Worm (Caenorhabditis elegans) whole organism, L3 larva: ENCODE data around the gene tag-342.
A peak's percentile ranks its signal among the peaks of the same experiment; 100 is the strongest.

Experiments used
- R02D3.7 ChIP-seq: fragments of 150-350 bp; optimal IDR thresholded peaks from 2 replicates; lab custom pipeline; 2014; ENCODE audit warnings: missing biosample characterization, missing genetic modification characterization
- ZK546.5 ChIP-seq: sonication (generic microtip); optimal IDR thresholded peaks from 2 replicates; lab custom pipeline; 2017; ENCODE audit warnings: missing biosample characterization, missing genetic modification characterization
- aly-2 ChIP-seq: fragments of 150-350 bp; optimal IDR thresholded peaks from 2 replicates; lab custom pipeline; 2014; ENCODE audit warnings: missing biosample characterization, missing genetic modification characterization
- ama-1 ChIP-seq: fragments of 150-350 bp; optimal IDR thresholded peaks from 2 replicates; lab custom pipeline; 2018
- ceh-16 ChIP-seq: sonication (generic microtip); optimal IDR thresholded peaks from 2 replicates; lab custom pipeline; 2017; ENCODE audit warnings: missing biosample characterization, missing genetic modification characterization
- ceh-28 ChIP-seq: fragments of 150-350 bp; optimal IDR thresholded peaks from 2 replicates; lab custom pipeline; 2014; ENCODE audit warnings: missing biosample characterization, missing genetic modification reagents, missing genetic modification characterization
- ceh-82 ChIP-seq: fragments of 150-350 bp; optimal IDR thresholded peaks from 2 replicates; lab custom pipeline; 2014; ENCODE audit warnings: missing biosample characterization, missing genetic modification characterization
- ceh-9 ChIP-seq: sonication (generic microtip); optimal IDR thresholded peaks from 2 replicates; lab custom pipeline; 2018; ENCODE audit warnings: missing biosample characterization, missing genetic modification characterization
- daf-12 ChIP-seq: fragments of 150-350 bp; optimal IDR thresholded peaks from 2 replicates; lab custom pipeline; 2014; ENCODE audit warnings: missing biosample characterization, missing genetic modification reagents, missing genetic modification characterization
- egl-27 ChIP-seq: sonication (generic microtip); optimal IDR thresholded peaks from 4 replicates; lab custom pipeline; 2017; ENCODE audit warnings: missing biosample characterization, missing genetic modification reagents, missing genetic modification characterization
- egl-5 ChIP-seq: fragments of 150-350 bp; optimal IDR thresholded peaks from 2 replicates; lab custom pipeline; 2017; ENCODE audit warnings: missing biosample characterization, missing genetic modification reagents, missing genetic modification characterization, inconsistent platforms
- elt-1 ChIP-seq: fragments of 150-350 bp; optimal IDR thresholded peaks from 2 replicates; lab custom pipeline; 2014; ENCODE audit warnings: missing biosample characterization, missing genetic modification characterization
- elt-2 ChIP-seq: sonication (generic microtip); optimal IDR thresholded peaks from 2 replicates; lab custom pipeline; 2016; ENCODE audit warnings: missing genetic modification reagents, mild to moderate bottlenecking, missing genetic modification characterization, missing compliant biosample characterization
- elt-3 ChIP-seq, 3 experiments: fragments of 150-350 bp in 1 of 3; sonication (generic microtip) in 2 of 3; optimal IDR thresholded peaks; 2 replicates in 2 of 3; 4 replicates in 1 of 3; lab custom pipeline; 2014 to 2017; ENCODE audit warnings: missing biosample characterization in 3 of 3, missing genetic modification characterization in 3 of 3
- eor-1 ChIP-seq, 2 experiments: fragments of 150-350 bp; optimal IDR thresholded peaks; 2 replicates each; lab custom pipeline; 2014 to 2018; ENCODE audit warnings: missing biosample characterization in 2 of 2, missing genetic modification characterization in 2 of 2
- fkh-10 ChIP-seq: sonication (generic microtip); optimal IDR thresholded peaks from 2 replicates; lab custom pipeline; 2017; ENCODE audit warnings: missing biosample characterization, missing genetic modification reagents, missing genetic modification characterization
- fkh-2 ChIP-seq: fragments of 150-350 bp; optimal IDR thresholded peaks from 2 replicates; lab custom pipeline; 2014; ENCODE audit warnings: missing biosample characterization, missing genetic modification reagents, missing genetic modification characterization
- fos-1 ChIP-seq: fragments of 150-350 bp; optimal IDR thresholded peaks from 2 replicates; lab custom pipeline; 2014; ENCODE audit warnings: missing biosample characterization, missing genetic modification characterization
- hmg-11 ChIP-seq: sonication (generic microtip); optimal IDR thresholded peaks from 2 replicates; lab custom pipeline; 2016; ENCODE audit warnings: missing genetic modification characterization, missing compliant biosample characterization
- jun-1 ChIP-seq: fragments of 150-350 bp; optimal IDR thresholded peaks from 2 replicates; lab custom pipeline; 2014; ENCODE audit warnings: missing biosample characterization, missing genetic modification reagents, missing genetic modification characterization
- lin-15B ChIP-seq: fragments of 150-350 bp; optimal IDR thresholded peaks from 2 replicates; lab custom pipeline; 2014; ENCODE audit warnings: missing biosample characterization, missing genetic modification characterization
- lin-39 ChIP-seq: fragments of 150-350 bp; optimal IDR thresholded peaks from 2 replicates; lab custom pipeline; 2018; ENCODE audit warnings: missing biosample characterization, missing genetic modification reagents, missing genetic modification characterization
- lsy-12 ChIP-seq: sonication (generic microtip); optimal IDR thresholded peaks from 2 replicates; lab custom pipeline; 2016; ENCODE audit warnings: mild to moderate bottlenecking, missing genetic modification characterization, missing compliant biosample characterization
- mdl-1 ChIP-seq: fragments of 150-350 bp; optimal IDR thresholded peaks from 2 replicates; lab custom pipeline; 2014; ENCODE audit warnings: missing biosample characterization, missing genetic modification characterization
- mml-1 ChIP-seq: fragments of 150-350 bp; sonication (generic microtip); optimal IDR thresholded peaks from 3 replicates; lab custom pipeline; 2014; ENCODE audit warnings: missing biosample characterization, missing genetic modification characterization
- nfya-1 ChIP-seq: sonication (generic microtip); optimal IDR thresholded peaks from 2 replicates; lab custom pipeline; 2017; ENCODE audit warnings: missing genetic modification characterization, mild to moderate bottlenecking, missing compliant biosample characterization, antibody characterized with exemption, moderate library complexity; ENCODE audit not compliant: insufficient read depth
- nhr-11 ChIP-seq: fragments of 150-350 bp; optimal IDR thresholded peaks from 2 replicates; lab custom pipeline; 2014; ENCODE audit warnings: missing biosample characterization, missing genetic modification characterization
- nhr-12 ChIP-seq: fragments of 150-350 bp; optimal IDR thresholded peaks from 2 replicates; lab custom pipeline; 2014; ENCODE audit warnings: missing biosample characterization, missing genetic modification characterization
- nhr-23 ChIP-seq: fragments of 150-350 bp; optimal IDR thresholded peaks from 2 replicates; lab custom pipeline; 2014; ENCODE audit warnings: missing biosample characterization, missing genetic modification reagents, missing genetic modification characterization
- nhr-237 ChIP-seq: fragments of 150-350 bp; optimal IDR thresholded peaks from 2 replicates; lab custom pipeline; 2014; ENCODE audit warnings: missing biosample characterization, missing genetic modification characterization
- nhr-25 ChIP-seq: sonication (generic microtip); optimal IDR thresholded peaks from 2 replicates; lab custom pipeline; 2017; ENCODE audit warnings: missing biosample characterization, missing genetic modification characterization
- nhr-28 ChIP-seq: fragments of 150-350 bp; optimal IDR thresholded peaks from 2 replicates; lab custom pipeline; 2014; ENCODE audit warnings: missing biosample characterization, missing genetic modification characterization
- nhr-43 ChIP-seq: sonication (generic microtip); optimal IDR thresholded peaks from 2 replicates; lab custom pipeline; 2016; ENCODE audit warnings: mild to moderate bottlenecking, missing genetic modification characterization, missing compliant biosample characterization; ENCODE audit not compliant: poor library complexity, severe bottlenecking
- nhr-67 ChIP-seq: fragments of 150-350 bp; optimal IDR thresholded peaks from 2 replicates; lab custom pipeline; 2014; ENCODE audit warnings: missing biosample characterization, missing genetic modification characterization
- nhr-76 ChIP-seq: fragments of 150-350 bp; sonication (generic microtip); optimal IDR thresholded peaks from 5 replicates; lab custom pipeline; 2014; ENCODE audit warnings: missing biosample characterization, missing genetic modification characterization
- nhr-77 ChIP-seq: fragments of 150-350 bp; optimal IDR thresholded peaks from 2 replicates; lab custom pipeline; 2014; ENCODE audit warnings: missing biosample characterization, missing genetic modification characterization
- pha-4 ChIP-seq: fragments of 150-350 bp; optimal IDR thresholded peaks from 2 replicates; lab custom pipeline; 2014; ENCODE audit warnings: missing biosample characterization, missing genetic modification reagents, missing genetic modification characterization
- pqm-1 ChIP-seq: fragments of 150-350 bp; optimal IDR thresholded peaks from 2 replicates; lab custom pipeline; 2017; ENCODE audit warnings: missing biosample characterization, missing genetic modification characterization, inconsistent platforms
- sea-2 ChIP-seq: fragments of 150-350 bp; sonication (generic microtip); optimal IDR thresholded peaks from 4 replicates; lab custom pipeline; 2014; ENCODE audit warnings: missing biosample characterization, missing genetic modification reagents, missing genetic modification characterization
- skn-1 ChIP-seq: fragments of 150-350 bp; optimal IDR thresholded peaks from 2 replicates; lab custom pipeline; 2014; ENCODE audit warnings: missing biosample characterization, missing genetic modification characterization
- snpc-4 ChIP-seq: fragments of 150-350 bp; optimal IDR thresholded peaks from 2 replicates; lab custom pipeline; 2014; ENCODE audit warnings: missing biosample characterization, missing genetic modification characterization
- tbx-2 ChIP-seq: sonication (generic microtip); optimal IDR thresholded peaks from 2 replicates; lab custom pipeline; 2016; ENCODE audit warnings: mild to moderate bottlenecking, missing genetic modification characterization, missing compliant biosample characterization
- unc-39 ChIP-seq: sonication (generic microtip); optimal IDR thresholded peaks from 4 replicates; lab custom pipeline; 2017; ENCODE audit warnings: missing biosample characterization, missing genetic modification characterization
- unc-62 ChIP-seq: fragments of 150-350 bp; sonication (generic microtip); optimal IDR thresholded peaks from 4 replicates; lab custom pipeline; 2014; ENCODE audit warnings: missing biosample characterization, missing genetic modification reagents, missing genetic modification characterization
- zag-1 ChIP-seq: fragments of 150-350 bp; optimal IDR thresholded peaks from 2 replicates; lab custom pipeline; 2014; ENCODE audit warnings: missing biosample characterization, missing genetic modification characterization
- ztf-11 ChIP-seq: fragments of 150-350 bp; optimal IDR thresholded peaks from 2 replicates; lab custom pipeline; 2014; ENCODE audit warnings: missing biosample characterization, missing genetic modification characterization
- ztf-4 ChIP-seq: fragments of 150-350 bp; optimal IDR thresholded peaks from 2 replicates; lab custom pipeline; 2014; ENCODE audit warnings: missing biosample characterization, missing genetic modification characterization

The tag-342 gene

ce11 chrIII:9442846-9443245, 25.1 kb upstream of the tag-342 start:
- no peak for TF ChIP-seq nhr-76 (tag; lab: Kevin White, UChicago)
- TF ChIP-seq snpc-4 (tag; lab: Kevin White, UChicago), result no peak
- no peak for TF ChIP-seq skn-1 (tag; lab: Kevin White, UChicago)
- no peak for TF ChIP-seq pha-4
- TF ChIP-seq ztf-11 (tag; lab: Kevin White, UChicago), result no peak
- no peak for TF ChIP-seq nfya-1 (tag; lab: Kevin White, UChicago)
- no peak for TF ChIP-seq eor-1 (tag; optimal IDR thresholded peaks at IDR 0.05; lab: Kevin White, UChicago)
- no peak for TF ChIP-seq ZK546.5 (tag; lab: Kevin White, UChicago)
- TF ChIP-seq nhr-11 (tag; lab: Kevin White, UChicago), result no peak
- no peak for TF ChIP-seq fkh-2
- no peak for TF ChIP-seq jun-1 (tag; lab: Kevin White, UChicago)
- TF ChIP-seq ceh-16 (tag; lab: Kevin White, UChicago), result no peak
- TF ChIP-seq nhr-77 (tag; lab: Kevin White, UChicago), result no peak
- TF ChIP-seq mdl-1 (tag; lab: Kevin White, UChicago), result no peak

ce11 chrIII:9443417-9444027, 24.4 kb upstream of the tag-342 start, which contains the start of gene pir-2:
Gene pir-2, minus strand, starts transcription at chrIII:9443634.
- peak; percentile 11 for TF ChIP-seq zag-1 (tag; lab: Kevin White, UChicago)
- peak; percentile 21 for TF ChIP-seq nhr-43 (tag; lab: Kevin White, UChicago)
- TF ChIP-seq unc-39 (tag; lab: Kevin White, UChicago), result no peak
- no peak for TF ChIP-seq ceh-16 (tag; lab: Kevin White, UChicago)
- peak; percentile 14 for TF ChIP-seq ceh-82 (tag; lab: Kevin White, UChicago)
- TF ChIP-seq unc-62, result no peak
- peak; percentile 97 for TF ChIP-seq ceh-28 (tag; lab: Kevin White, UChicago)
- no peak for TF ChIP-seq elt-3 (tag; optimal IDR thresholded peaks at IDR 0.05; lab: Kevin White, UChicago)
- no peak for TF ChIP-seq fkh-2
- peak; percentile 96 for TF ChIP-seq nfya-1 (tag; lab: Kevin White, UChicago)
- no peak for TF ChIP-seq nhr-28
- TF ChIP-seq R02D3.7 (tag; lab: Kevin White, UChicago), result peak; percentile 74
- no peak for TF ChIP-seq ceh-9
- no peak for TF ChIP-seq mml-1 (tag; lab: Kevin White, UChicago)
- no peak for TF ChIP-seq nhr-76 (tag; lab: Kevin White, UChicago)
- peak; percentile 20 for TF ChIP-seq jun-1 (tag; lab: Kevin White, UChicago)
- TF ChIP-seq skn-1 (tag; lab: Kevin White, UChicago), result peak; percentile 50
- TF ChIP-seq nhr-77 (tag; lab: Kevin White, UChicago), result no peak
- peak; percentile 83 for TF ChIP-seq sea-2
- TF ChIP-seq eor-1 (tag; optimal IDR thresholded peaks at IDR 0.05; lab: Kevin White, UChicago), result no peak
- TF ChIP-seq fos-1 (tag; lab: Kevin White, UChicago), result no peak
- TF ChIP-seq lin-15B (tag; lab: Kevin White, UChicago), result peak; percentile 93
- peak; percentile 60 for TF ChIP-seq lsy-12
- peak; percentile 25 for TF ChIP-seq elt-1 (tag; lab: Kevin White, UChicago)
- TF ChIP-seq fkh-10 (GFP tag; lab: Kevin White, UChicago), result peak; percentile 11
- TF ChIP-seq nhr-67 (tag; lab: Kevin White, UChicago), result no peak
- peak; percentile 95 for TF ChIP-seq lin-39 (tag; lab: Kevin White, UChicago)
- peak; percentile 48 for TF ChIP-seq elt-2 (tag; lab: Kevin White, UChicago)
- TF ChIP-seq ztf-11 (tag; lab: Kevin White, UChicago), result no peak
- peak; percentile 85 for TF ChIP-seq nhr-25
- no peak for TF ChIP-seq nhr-11 (tag; lab: Kevin White, UChicago)
- TF ChIP-seq pha-4, result peak; percentile 92
- TF ChIP-seq pqm-1 (tag; lab: Kevin White, UChicago), result peak; percentile 40
- no peak for TF ChIP-seq daf-12 (tag; lab: Kevin White, UChicago)
- TF ChIP-seq hmg-11 (tag; lab: Kevin White, UChicago), result peak; percentile 67
- TF ChIP-seq ama-1 (lab: Kevin White, UChicago), result peak; percentile 86
- no peak for TF ChIP-seq aly-2
- TF ChIP-seq nhr-23 (tag; lab: Kevin White, UChicago), result peak; percentile 89
- no peak for TF ChIP-seq tbx-2 (tag; lab: Kevin White, UChicago)
- TF ChIP-seq nhr-237, result no peak
- no peak for TF ChIP-seq nhr-12 (tag; lab: Kevin White, UChicago)
- TF ChIP-seq egl-5, result peak; percentile 66
- TF ChIP-seq mdl-1 (tag; lab: Kevin White, UChicago), result no peak
- TF ChIP-seq ZK546.5 (tag; lab: Kevin White, UChicago), result no peak
- no peak for TF ChIP-seq ztf-4 (tag; lab: Kevin White, UChicago)
- TF ChIP-seq snpc-4 (tag; lab: Kevin White, UChicago), result peak; percentile 79
- no peak for TF ChIP-seq egl-27 (tag; lab: Kevin White, UChicago)
